Worm (Caenorhabditis elegans) whole organism, late embryonic: ENCODE data around the gene F59B10.4.

ENCODE experiments used
- ama-1 ChIP-seq: fragments of 150-350 bp; optimal IDR thresholded peaks from 2 replicates; lab custom pipeline; 2014
- ceh-48 ChIP-seq: sonication (generic microtip); optimal IDR thresholded peaks from 2 replicates; lab custom pipeline; 2016; ENCODE audit warnings: missing genetic modification characterization, inconsistent platforms, missing compliant biosample characterization
- dmd-4 ChIP-seq: sonication (generic microtip); optimal IDR thresholded peaks from 2 replicates; lab custom pipeline; 2016; ENCODE audit warnings: borderline replicate concordance, missing genetic modification characterization, missing compliant biosample characterization
- nfya-1 ChIP-seq: sonication (generic microtip); optimal IDR thresholded peaks from 2 replicates; lab custom pipeline; 2017; ENCODE audit warnings: missing genetic modification characterization, mild to moderate bottlenecking, missing compliant biosample characterization, antibody characterized with exemption, moderate library complexity
- nhr-11 ChIP-seq: fragments of 150-350 bp; optimal IDR thresholded peaks from 2 replicates; lab custom pipeline; 2014; ENCODE audit warnings: missing biosample characterization, missing genetic modification characterization
- pha-4 ChIP-seq: fragments of 150-350 bp; optimal IDR thresholded peaks from 2 replicates; lab custom pipeline; 2018; ENCODE audit warnings: missing biosample characterization, missing genetic modification reagents, missing genetic modification characterization
- sox-4 ChIP-seq: sonication (generic microtip); optimal IDR thresholded peaks from 2 replicates; lab custom pipeline; 2017; ENCODE audit warnings: mild to moderate bottlenecking, missing genetic modification characterization, inconsistent platforms, missing compliant biosample characterization

DNA sequence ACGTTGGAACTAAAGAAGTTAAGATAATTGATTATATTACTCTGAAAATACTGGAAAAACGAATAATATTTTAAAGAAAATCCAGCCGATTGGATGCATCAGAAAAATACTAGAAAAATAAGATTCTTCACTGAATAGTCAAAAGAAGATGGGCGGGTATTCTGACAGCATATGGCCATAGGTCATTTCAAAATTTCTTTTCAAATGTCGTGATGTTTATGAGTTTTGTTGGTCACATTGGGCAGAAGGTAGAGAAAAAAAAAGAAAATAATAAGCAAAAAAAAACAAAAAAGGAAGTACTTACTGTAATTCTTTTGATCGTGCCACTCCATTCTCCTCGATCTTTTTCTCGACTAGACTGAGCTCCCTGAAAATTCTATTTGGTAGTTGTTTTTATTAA lies 4.7 kb upstream of the F59B10.4 start, which contains the start of gene F59B10.5:
- TF ChIP-seq nfya-1 (tag; lab: Kevin White, UChicago) (no peak), ama-1 (no peak), dmd-4 (tag; lab: Kevin White, UChicago) (no peak), nhr-11 (tag; lab: Kevin White, UChicago) (no peak), pha-4 (tag; lab: Kevin White, UChicago) (no peak), ceh-48 (tag; lab: Kevin White, UChicago) (no peak), sox-4 (tag; lab: Kevin White, UChicago) (no peak)
